Fruit fly (Drosophila melanogaster) whole organism, embryonic: ENCODE measurements around the gene Tcs4.
A peak's percentile ranks its signal among the peaks of the same experiment; 100 is the strongest.

Experiments used
- CG10543 ChIP-seq: fragments of 200-800 bp; sonication (Bioruptor generic); optimal IDR thresholded peaks from 3 replicates; lab custom pipeline; 2017; ENCODE audit warnings: missing biosample characterization, mild to moderate bottlenecking, missing genetic modification characterization, moderate library complexity
- CG13624 ChIP-seq: fragments of 200-800 bp; sonication (Bioruptor generic); optimal IDR thresholded peaks from 2 replicates; lab custom pipeline; 2016; ENCODE audit warnings: missing biosample characterization, missing genetic modification characterization
- CG15514 ChIP-seq: fragments of 200-800 bp; sonication (Bioruptor generic); optimal IDR thresholded peaks from 3 replicates; lab custom pipeline; 2017; ENCODE audit warnings: missing biosample characterization, missing genetic modification characterization, mild to moderate bottlenecking, moderate library complexity, missing genetic modification reagents
- CG16813 ChIP-seq: fragments of 200-800 bp; sonication (Bioruptor generic); IDR thresholded peaks from 3 replicates; pipeline ENCODE4 v1.3.6; 2022; ENCODE audit warnings: missing biosample characterization, missing genetic modification characterization; ENCODE audit not compliant: partially characterized antibody
- CG17186 ChIP-seq: fragments of 200-800 bp; sonication (Bioruptor generic); optimal IDR thresholded peaks from 3 replicates; lab custom pipeline; 2017; ENCODE audit warnings: missing biosample characterization, missing genetic modification reagents, missing genetic modification characterization
- CG17361 ChIP-seq: fragments of 200-800 bp; sonication (Bioruptor generic); IDR thresholded peaks from 3 replicates; pipeline ENCODE4 v1.3.6; 2022; ENCODE audit warnings: missing biosample characterization, missing genetic modification characterization
- CG18011 ChIP-seq: fragments of 200-800 bp; sonication (Bioruptor generic); optimal IDR thresholded peaks from 2 replicates; lab custom pipeline; 2017; ENCODE audit warnings: missing biosample characterization, missing genetic modification characterization, mild to moderate bottlenecking, moderate library complexity, missing genotype
- CG18764 ChIP-seq: fragments of 200-800 bp; sonication (Bioruptor generic); optimal IDR thresholded peaks from 3 replicates; lab custom pipeline; 2016; ENCODE audit warnings: missing biosample characterization, missing genetic modification characterization
- CG2116 ChIP-seq: fragments of 200-800 bp; sonication (Bioruptor generic); optimal IDR thresholded peaks from 3 replicates; lab custom pipeline; 2018; ENCODE audit warnings: missing biosample characterization, mild to moderate bottlenecking, missing genetic modification characterization
- CG2129 ChIP-seq: fragments of 200-800 bp; sonication (Bioruptor generic); IDR thresholded peaks from 2 replicates; pipeline ENCODE4 v1.3.6; 2022; ENCODE audit warnings: missing biosample characterization, missing genetic modification characterization; ENCODE audit not compliant: partially characterized antibody
- CG3163 ChIP-seq: fragments of 200-800 bp; sonication (Bioruptor generic); optimal IDR thresholded peaks from 3 replicates; lab custom pipeline; 2016; ENCODE audit warnings: missing biosample characterization, missing genetic modification characterization
- CG34376 ChIP-seq: fragments of 200-800 bp; sonication (Bioruptor generic); optimal IDR thresholded peaks from 2 replicates; lab custom pipeline; 2018; ENCODE audit warnings: missing biosample characterization, mild to moderate bottlenecking, missing genetic modification characterization
- CG42726 ChIP-seq: fragments of 200-800 bp; sonication (Bioruptor generic); IDR thresholded peaks from 2 replicates; pipeline ENCODE4 v1.3.6; 2022; ENCODE audit warnings: missing biosample characterization, missing genetic modification characterization; ENCODE audit not compliant: partially characterized antibody
- CG4617 ChIP-seq: fragments of 200-800 bp; sonication (Bioruptor generic); optimal IDR thresholded peaks from 3 replicates; lab custom pipeline; 2016; ENCODE audit warnings: missing biosample characterization, missing genetic modification characterization, borderline replicate concordance
- CG4854 ChIP-seq: fragments of 200-800 bp; sonication (Bioruptor generic); optimal IDR thresholded peaks from 2 replicates; lab custom pipeline; 2016; ENCODE audit warnings: missing biosample characterization, missing genetic modification characterization, inconsistent platforms
- CG5180 ChIP-seq: fragments of 200-800 bp; sonication (Bioruptor generic); optimal IDR thresholded peaks from 3 replicates; lab custom pipeline; 2017; ENCODE audit warnings: missing biosample characterization, missing genetic modification characterization, mild to moderate bottlenecking, moderate library complexity, missing genetic modification reagents
- CG6272 ChIP-seq: fragments of 200-800 bp; sonication (Bioruptor generic); IDR thresholded peaks from 2 replicates; pipeline ENCODE4 v1.3.6; 2022; ENCODE audit warnings: missing biosample characterization, missing genetic modification characterization
- CG7928 ChIP-seq: fragments of 200-800 bp; sonication (Bioruptor generic); optimal IDR thresholded peaks from 2 replicates; lab custom pipeline; 2017; ENCODE audit warnings: missing biosample characterization, mild to moderate bottlenecking, missing genetic modification characterization
- CG8924 ChIP-seq: fragments of 200-800 bp; optimal IDR thresholded peaks from 3 replicates; lab custom pipeline; 2019; ENCODE audit warnings: missing biosample characterization, mild to moderate bottlenecking, missing genetic modification characterization, moderate library complexity
- Deaf1 ChIP-seq: fragments of 200-800 bp; optimal IDR thresholded peaks from 3 replicates; lab custom pipeline; 2019; ENCODE audit warnings: missing biosample characterization, mild to moderate bottlenecking, missing genetic modification characterization, moderate library complexity
- Dip3 ChIP-seq: fragments of 200-800 bp; sonication (Bioruptor generic); optimal IDR thresholded peaks from 3 replicates; lab custom pipeline; 2016; ENCODE audit warnings: missing biosample characterization, missing genetic modification characterization
- Doc3 ChIP-seq: fragments of 200-800 bp; sonication (Bioruptor generic); IDR thresholded peaks from 3 replicates; pipeline ENCODE4 v1.3.6; 2022; ENCODE audit warnings: missing biosample characterization, missing genetic modification characterization; ENCODE audit not compliant: partially characterized antibody
- E2f2 ChIP-seq: fragments of 200-800 bp; sonication (Bioruptor generic); IDR thresholded peaks from 2 replicates; pipeline ENCODE4 v1.3.6; 2022; ENCODE audit warnings: missing biosample characterization, missing genetic modification characterization
- HLH3B ChIP-seq: fragments of 200-800 bp; sonication (Bioruptor generic); IDR thresholded peaks from 2 replicates; pipeline ENCODE4 v1.3.6; 2022; ENCODE audit warnings: missing biosample characterization, missing genetic modification characterization
- HLH4C ChIP-seq: fragments of 200-800 bp; sonication (Bioruptor generic); IDR thresholded peaks from 3 replicates; pipeline ENCODE4 v1.3.6; 2022; ENCODE audit warnings: missing biosample characterization, missing genetic modification characterization; ENCODE audit not compliant: partially characterized antibody
- Med ChIP-seq: fragments of 200-800 bp; sonication (Bioruptor generic); peaks from one replicate; lab custom pipeline; 2016; ENCODE audit warnings: missing biosample characterization, missing genetic modification characterization, mild to moderate bottlenecking, inconsistent platforms, moderate library complexity
- NC2β ChIP-seq: fragments of 200-800 bp; sonication (Bioruptor generic); optimal IDR thresholded peaks from 2 replicates; lab custom pipeline; 2016; ENCODE audit warnings: missing biosample characterization, missing genetic modification characterization
- Sry-β ChIP-seq: fragments of 200-800 bp; sonication (Bioruptor generic); optimal IDR thresholded peaks from 2 replicates; lab custom pipeline; 2018; ENCODE audit warnings: missing biosample characterization, mild to moderate bottlenecking, missing genetic modification characterization, moderate library complexity
- Usf ChIP-seq: fragments of 200-800 bp; sonication (Bioruptor generic); optimal IDR thresholded peaks from 2 replicates; lab custom pipeline; 2017; ENCODE audit warnings: missing genotype, missing biosample characterization, missing genetic modification characterization
- amos ChIP-seq: fragments of 200-800 bp; sonication (Bioruptor generic); IDR thresholded peaks from 2 replicates; pipeline ENCODE4 v1.3.6; 2022; ENCODE audit warnings: missing biosample characterization, missing genetic modification characterization; ENCODE audit not compliant: partially characterized antibody
- bsh ChIP-seq, 2 experiments: fragments of 200-800 bp; sonication (Bioruptor generic); optimal IDR thresholded peaks; 2 replicates each; lab custom pipeline; 2017 to 2018; ENCODE audit warnings: mild to moderate bottlenecking in 2 of 2, missing biosample characterization in 2 of 2, missing genetic modification characterization in 2 of 2, moderate library complexity in 1 of 2
- dm ChIP-seq: fragments of 200-800 bp; sonication (Bioruptor generic); optimal IDR thresholded peaks from 3 replicates; lab custom pipeline; 2016; ENCODE audit warnings: missing biosample characterization, missing genetic modification characterization
- dmrt11E ChIP-seq: fragments of 200-800 bp; sonication (Bioruptor generic); optimal IDR thresholded peaks from 3 replicates; lab custom pipeline; 2018; ENCODE audit warnings: missing biosample characterization, mild to moderate bottlenecking, missing genetic modification characterization, moderate library complexity
- ems ChIP-seq: fragments of 200-800 bp; sonication (Bioruptor generic); optimal IDR thresholded peaks from 3 replicates; lab custom pipeline; 2016; ENCODE audit warnings: missing biosample characterization, missing genetic modification characterization
- gcm ChIP-seq: fragments of 200-800 bp; sonication (Bioruptor generic); optimal IDR thresholded peaks from 2 replicates; lab custom pipeline; 2019; ENCODE audit warnings: missing biosample characterization, mild to moderate bottlenecking, missing genetic modification characterization, moderate library complexity
- gfzf ChIP-seq: fragments of 200-800 bp; sonication (Bioruptor generic); optimal IDR thresholded peaks from 2 replicates; lab custom pipeline; 2016; ENCODE audit warnings: missing biosample characterization, mild to moderate bottlenecking, missing genetic modification characterization, moderate library complexity
- h ChIP-seq: fragments of >200 bp; optimal IDR thresholded peaks from 2 replicates; lab custom pipeline; 2017
- kay ChIP-seq: fragments of 200-800 bp; sonication (Bioruptor generic); optimal IDR thresholded peaks from 2 replicates; lab custom pipeline; 2016; ENCODE audit warnings: missing biosample characterization, missing genetic modification characterization
- lilli ChIP-seq: fragments of 200-800 bp; sonication (Bioruptor generic); optimal IDR thresholded peaks from 3 replicates; lab custom pipeline; 2016; ENCODE audit warnings: missing biosample characterization, missing genetic modification characterization
- nau ChIP-seq: fragments of 200-800 bp; sonication (Bioruptor generic); optimal IDR thresholded peaks from 3 replicates; lab custom pipeline; 2017; ENCODE audit warnings: missing biosample characterization, mild to moderate bottlenecking, missing genetic modification characterization, missing genetic modification reagents
- odd ChIP-seq: fragments of 200-800 bp; sonication (Bioruptor generic); optimal IDR thresholded peaks from 2 replicates; lab custom pipeline; 2017; ENCODE audit warnings: missing biosample characterization, mild to moderate bottlenecking, missing genetic modification characterization
- phol ChIP-seq: fragments of 200-800 bp; sonication (Bioruptor generic); optimal IDR thresholded peaks from 3 replicates; lab custom pipeline; 2018; ENCODE audit warnings: missing biosample characterization, mild to moderate bottlenecking, missing genetic modification characterization, moderate library complexity
- shn ChIP-seq: fragments of 200-800 bp; sonication (Bioruptor generic); optimal IDR thresholded peaks from 3 replicates; lab custom pipeline; 2016; ENCODE audit warnings: missing biosample characterization, missing genetic modification characterization
- tll ChIP-seq, 2 experiments: fragments of 200-800 bp in 1 of 2; fragments of >200 bp in 1 of 2; sonication (Bioruptor generic) in 1 of 2; optimal IDR thresholded peaks; 2 replicates each; lab custom pipeline; 2017 to 2019; ENCODE audit warnings: missing biosample characterization in 2 of 2, missing genetic modification characterization in 2 of 2, mild to moderate bottlenecking in 1 of 2, moderate library complexity in 1 of 2
- unc-4 ChIP-seq: fragments of 200-800 bp; sonication (Bioruptor generic); IDR thresholded peaks from 2 replicates; pipeline ENCODE4 v1.3.6; 2022; ENCODE audit warnings: missing biosample characterization, missing genetic modification characterization; ENCODE audit not compliant: partially characterized antibody
- zen2 ChIP-seq: fragments of 200-800 bp; sonication (Bioruptor generic); IDR thresholded peaks from 3 replicates; pipeline ENCODE4 v1.3.6; 2022; ENCODE audit warnings: missing biosample characterization, missing genetic modification characterization; ENCODE audit not compliant: partially characterized antibody

Tcs4 gene

dm6 chrX:19683040-19683875, 18.3 kb downstream of the Tcs4 start, which contains the start of the genes dome and Ubqn (continued):
- TF ChIP-seq Med (GFP tag; lab: Kevin White, UChicago) = peak; percentile 77
- TF ChIP-seq CG18764 = no peak
- TF ChIP-seq HLH4C (GFP tag; lab: Robert Waterston, UW) = peak; percentile 96
- no peak for TF ChIP-seq gcm (GFP tag; lab: Kevin White, UChicago)
- TF ChIP-seq CG2129 (GFP tag; lab: Robert Waterston, UW) = peak; percentile 56; the same call in 1 of the 2 replicates
- TF ChIP-seq zen2 (GFP tag; lab: Robert Waterston, UW) = peak; percentile 68
- peak; percentile 56 for TF ChIP-seq CG13624 (GFP tag; lab: Kevin White, UChicago)
- TF ChIP-seq kay (GFP tag; lab: Kevin White, UChicago) = peak; percentile 71
- peak; percentile 60 for TF ChIP-seq CG3163 (GFP tag; lab: Kevin White, UChicago)
- peak; percentile 67; the same call in 2 of the 3 replicates for TF ChIP-seq CG17361 (GFP tag; lab: Robert Waterston, UW)
- peak; percentile 93 for TF ChIP-seq CG2116
- TF ChIP-seq CG8924 (tag; lab: Kevin White, UChicago) = peak; percentile 36
- no peak for TF ChIP-seq CG18011 (GFP tag; lab: Kevin White, UChicago)
- TF ChIP-seq E2f2 (GFP tag; lab: Robert Waterston, UW) = peak; percentile 39
- peak; percentile 74 for TF ChIP-seq gfzf (GFP tag; lab: Kevin White, UChicago)
- TF ChIP-seq bsh (GFP tag; optimal IDR thresholded peaks at IDR 0.05; lab: Kevin White, UChicago) = peak in 1 of 2 experiments; percentile 25
- peak; percentile 31 for TF ChIP-seq lilli
- peak; percentile 22 for TF ChIP-seq dm (GFP tag; lab: Kevin White, UChicago)
- 0 out of 2 replicates have a peak, but pooled peaks have one; percentile 14 for TF ChIP-seq CG6272
- TF ChIP-seq CG4854 (GFP tag; lab: Kevin White, UChicago) = no peak
- TF ChIP-seq tll (GFP tag; optimal IDR thresholded peaks at IDR 0.05; lab: Kevin White, UChicago) = peak; percentile 93 to 94
- no peak for TF ChIP-seq ems
- peak; percentile 83 for TF ChIP-seq CG17186 (GFP tag; lab: Kevin White, UChicago)
- TF ChIP-seq phol (tag; lab: Kevin White, UChicago) = peak; percentile 54
- peak; percentile 65; the same call in 1 of the 2 replicates for TF ChIP-seq CG42726 (GFP tag; lab: Robert Waterston, UW)
- TF ChIP-seq odd (GFP tag; lab: Kevin White, UChicago) = peak; percentile 11
- TF ChIP-seq Doc3 (GFP tag; lab: Robert Waterston, UW) = peak; percentile 82
- TF ChIP-seq Deaf1 (tag; lab: Kevin White, UChicago) = peak; percentile 32
- peak; percentile 77 for TF ChIP-seq CG10543 (GFP tag; lab: Kevin White, UChicago)
- TF ChIP-seq dmrt11E (tag; lab: Kevin White, UChicago) = peak; percentile 23
- TF ChIP-seq CG7928 (GFP tag; lab: Kevin White, UChicago) = peak; percentile 94
- TF ChIP-seq CG34376 (GFP tag; lab: Kevin White, UChicago) = peak; percentile 84
- TF ChIP-seq HLH3B = no peak
- TF ChIP-seq NC2β = peak; percentile 33
- TF ChIP-seq h (lab: Kevin White, UChicago) = no peak
- peak; percentile 58 for TF ChIP-seq Sry-β (GFP tag; lab: Kevin White, UChicago)
- no peak for TF ChIP-seq nau
- TF ChIP-seq CG5180 (GFP tag; lab: Kevin White, UChicago) = peak; percentile 23
- TF ChIP-seq CG16813 (GFP tag; lab: Robert Waterston, UW) = peak; percentile 95
- peak; percentile 90 for TF ChIP-seq unc-4
- TF ChIP-seq amos (GFP tag; lab: Robert Waterston, UW) = peak; percentile 86
- TF ChIP-seq CG15514 (GFP tag; lab: Kevin White, UChicago) = peak; percentile 60
- TF ChIP-seq Dip3 (GFP tag; lab: Kevin White, UChicago) = peak; percentile 36
- TF ChIP-seq CG4617 (GFP tag; lab: Kevin White, UChicago) = peak; percentile 51
- no peak for TF ChIP-seq Usf (GFP tag; lab: Kevin White, UChicago)
- TF ChIP-seq shn (GFP tag; lab: Kevin White, UChicago) = no peak
